Fruit fly (Drosophila melanogaster) whole organism, embryonic: ENCODE measurements around the gene Drice.

Experiments
- Atf-2 ChIP-seq: fragments of 200-800 bp; sonication (Bioruptor generic); optimal IDR thresholded peaks from 2 replicates; lab custom pipeline; 2016; ENCODE audit warnings: missing biosample characterization, missing genetic modification characterization
- BEAF-32 ChIP-seq: fragments of 200-800 bp; sonication (Bioruptor generic); optimal IDR thresholded peaks from 3 replicates; lab custom pipeline; 2017; ENCODE audit warnings: missing biosample characterization, missing genetic modification characterization, mild to moderate bottlenecking, moderate library complexity, missing genetic modification reagents
- CG10462 ChIP-seq: fragments of 200-800 bp; sonication (Bioruptor generic); optimal IDR thresholded peaks from 2 replicates; lab custom pipeline; 2016; ENCODE audit warnings: missing biosample characterization, missing genetic modification characterization
- CG11085 ChIP-seq: fragments of 200-800 bp; sonication (Bioruptor generic); IDR thresholded peaks from 2 replicates; pipeline ENCODE4 v1.3.6; 2022; ENCODE audit warnings: missing biosample characterization, missing genetic modification characterization
- CG13424 ChIP-seq: fragments of 200-800 bp; sonication (Bioruptor generic); optimal IDR thresholded peaks from 2 replicates; lab custom pipeline; 2019; ENCODE audit warnings: missing biosample characterization, mild to moderate bottlenecking, missing genetic modification characterization, moderate library complexity
- CG1529 ChIP-seq: fragments of 200-800 bp; sonication (Bioruptor generic); optimal IDR thresholded peaks from 3 replicates; lab custom pipeline; 2018; ENCODE audit warnings: missing biosample characterization, missing genetic modification characterization
- CG17328 ChIP-seq: fragments of 200-800 bp; sonication (Bioruptor generic); IDR thresholded peaks from 2 replicates; pipeline ENCODE4 v1.3.6; 2022; ENCODE audit warnings: missing biosample characterization, missing genetic modification characterization
- CG17829 ChIP-seq: fragments of 200-800 bp; optimal IDR thresholded peaks from 2 replicates; lab custom pipeline; 2019; ENCODE audit warnings: missing biosample characterization, mild to moderate bottlenecking, missing genetic modification characterization, moderate library complexity
- CG18476 ChIP-seq: fragments of 200-800 bp; sonication (Bioruptor generic); optimal IDR thresholded peaks from 2 replicates; lab custom pipeline; 2016; ENCODE audit warnings: missing biosample characterization, mild to moderate bottlenecking, missing genetic modification characterization
- CG2875 ChIP-seq: fragments of 200-800 bp; sonication (Bioruptor generic); optimal IDR thresholded peaks from 2 replicates; lab custom pipeline; 2017; ENCODE audit warnings: missing biosample characterization, mild to moderate bottlenecking, missing genetic modification characterization, missing genetic modification reagents
- CG3163 ChIP-seq: fragments of 200-800 bp; sonication (Bioruptor generic); optimal IDR thresholded peaks from 3 replicates; lab custom pipeline; 2016; ENCODE audit warnings: missing biosample characterization, missing genetic modification characterization
- CG33213 ChIP-seq: fragments of 200-800 bp; sonication (Bioruptor generic); optimal IDR thresholded peaks from 3 replicates; lab custom pipeline; 2016; ENCODE audit warnings: missing biosample characterization, missing genetic modification characterization
- CG34376 ChIP-seq: fragments of 200-800 bp; sonication (Bioruptor generic); optimal IDR thresholded peaks from 2 replicates; lab custom pipeline; 2018; ENCODE audit warnings: missing biosample characterization, mild to moderate bottlenecking, missing genetic modification characterization
- CG4282 ChIP-seq: fragments of 200-800 bp; sonication (Bioruptor generic); optimal IDR thresholded peaks from 2 replicates; lab custom pipeline; 2016; ENCODE audit warnings: missing biosample characterization, missing genetic modification characterization
- CG4617 ChIP-seq: fragments of 200-800 bp; sonication (Bioruptor generic); optimal IDR thresholded peaks from 3 replicates; lab custom pipeline; 2016; ENCODE audit warnings: missing biosample characterization, missing genetic modification characterization, borderline replicate concordance
- CG4854 ChIP-seq: fragments of 200-800 bp; sonication (Bioruptor generic); optimal IDR thresholded peaks from 2 replicates; lab custom pipeline; 2016; ENCODE audit warnings: missing biosample characterization, missing genetic modification characterization, inconsistent platforms
- CG7928 ChIP-seq: fragments of 200-800 bp; sonication (Bioruptor generic); optimal IDR thresholded peaks from 2 replicates; lab custom pipeline; 2017; ENCODE audit warnings: missing biosample characterization, mild to moderate bottlenecking, missing genetic modification characterization
- CG7987 ChIP-seq: fragments of 200-800 bp; sonication (Bioruptor generic); optimal IDR thresholded peaks from 2 replicates; lab custom pipeline; 2018; ENCODE audit warnings: missing biosample characterization, mild to moderate bottlenecking, missing genetic modification characterization, moderate library complexity
- CG8089 ChIP-seq: fragments of 200-800 bp; sonication (Bioruptor generic); optimal IDR thresholded peaks from 3 replicates; lab custom pipeline; 2016; ENCODE audit warnings: missing biosample characterization, missing genetic modification characterization
- CG8388 ChIP-seq: fragments of 200-800 bp; sonication (Bioruptor generic); optimal IDR thresholded peaks from 2 replicates; lab custom pipeline; 2019; ENCODE audit warnings: missing biosample characterization, mild to moderate bottlenecking, missing genetic modification characterization, moderate library complexity
- HLH4C ChIP-seq: fragments of 200-800 bp; sonication (Bioruptor generic); IDR thresholded peaks from 3 replicates; pipeline ENCODE4 v1.3.6; 2022; ENCODE audit warnings: missing biosample characterization, missing genetic modification characterization; ENCODE audit not compliant: partially characterized antibody
- NC2α ChIP-seq: fragments of 200-800 bp; sonication (Bioruptor generic); optimal IDR thresholded peaks from 2 replicates; lab custom pipeline; 2016; ENCODE audit warnings: missing biosample characterization, missing genetic modification characterization
- Nf-YA ChIP-seq: fragments of 200-800 bp; sonication (Bioruptor generic); IDR thresholded peaks from 2 replicates; pipeline ENCODE4 v1.3.6; 2022; ENCODE audit warnings: missing biosample characterization, missing genetic modification characterization
- Side ChIP-seq: fragments of 200-800 bp; sonication (Bioruptor generic); optimal IDR thresholded peaks from 2 replicates; lab custom pipeline; 2016; ENCODE audit warnings: missing biosample characterization, missing genetic modification characterization
- TFAM ChIP-seq: fragments of 200-800 bp; sonication (Bioruptor generic); optimal IDR thresholded peaks from 2 replicates; lab custom pipeline; 2017; ENCODE audit warnings: missing biosample characterization, missing genetic modification characterization, inconsistent platforms
- Xrp1 ChIP-seq: fragments of 200-800 bp; sonication (Bioruptor generic); IDR thresholded peaks from 2 replicates; pipeline ENCODE4 v1.3.6; 2022; ENCODE audit warnings: missing biosample characterization, missing genetic modification characterization
- YL-1 ChIP-seq: fragments of 200-800 bp; sonication (Bioruptor generic); optimal IDR thresholded peaks from 3 replicates; lab custom pipeline; 2017; ENCODE audit warnings: missing biosample characterization, mild to moderate bottlenecking, missing genetic modification characterization
- az2 ChIP-seq: fragments of 200-800 bp; sonication (Bioruptor generic); optimal IDR thresholded peaks from 3 replicates; lab custom pipeline; 2016; ENCODE audit warnings: missing biosample characterization, missing genetic modification characterization
- cad ChIP-seq: fragments of >200 bp; optimal IDR thresholded peaks from 2 replicates; lab custom pipeline; 2017; ENCODE audit warnings: missing biosample characterization, missing genetic modification characterization
- chif ChIP-seq, 2 experiments: fragments of 200-800 bp; sonication (Bioruptor generic); optimal IDR thresholded peaks; 3 replicates each; lab custom pipeline; 2016; ENCODE audit warnings: missing biosample characterization in 2 of 2, missing genetic modification characterization in 2 of 2
- emc ChIP-seq: fragments of 200-800 bp; sonication (Bioruptor generic); optimal IDR thresholded peaks from 2 replicates; lab custom pipeline; 2016; ENCODE audit warnings: missing biosample characterization, missing genetic modification characterization
- ems ChIP-seq: fragments of 200-800 bp; sonication (Bioruptor generic); optimal IDR thresholded peaks from 3 replicates; lab custom pipeline; 2016; ENCODE audit warnings: missing biosample characterization, missing genetic modification characterization
- esg ChIP-seq: fragments of 200-800 bp; sonication (Bioruptor generic); conservative IDR thresholded peaks from 2 replicates; pipeline ENCODE4 v1.3.6; 2022; ENCODE audit warnings: missing biosample characterization, missing genetic modification characterization
- fd3F ChIP-seq: fragments of 200-800 bp; sonication (Bioruptor generic); optimal IDR thresholded peaks from 2 replicates; lab custom pipeline; 2018; ENCODE audit warnings: missing biosample characterization, mild to moderate bottlenecking, missing genetic modification characterization, moderate library complexity
- insv ChIP-seq, 2 experiments: fragments of 200-800 bp; sonication (Bioruptor generic); optimal IDR thresholded peaks; 3 replicates each; lab custom pipeline; 2016 to 2018; ENCODE audit warnings: missing biosample characterization in 2 of 2, missing genetic modification characterization in 2 of 2
- jumu ChIP-seq: fragments of 200-800 bp; sonication (Bioruptor generic); optimal IDR thresholded peaks from 3 replicates; lab custom pipeline; 2016; ENCODE audit warnings: missing biosample characterization, missing genetic modification characterization
- kni ChIP-seq: fragments of 200-800 bp; sonication (Bioruptor generic); optimal IDR thresholded peaks from 3 replicates; lab custom pipeline; 2017; ENCODE audit warnings: mild to moderate bottlenecking, missing biosample characterization, missing genetic modification reagents, missing genetic modification characterization
- knrl ChIP-seq: fragments of 200-800 bp; sonication (Bioruptor generic); IDR thresholded peaks from 3 replicates; pipeline ENCODE4 v1.3.6; 2022; ENCODE audit warnings: missing biosample characterization, missing genetic modification characterization; ENCODE audit not compliant: partially characterized antibody
- nau ChIP-seq: fragments of 200-800 bp; sonication (Bioruptor generic); optimal IDR thresholded peaks from 3 replicates; lab custom pipeline; 2017; ENCODE audit warnings: missing biosample characterization, mild to moderate bottlenecking, missing genetic modification characterization, missing genetic modification reagents
- pan ChIP-seq, 4 experiments: fragments of >200 bp in 3 of 4; fragments of 200-800 bp in 1 of 4; sonication (Bioruptor generic) in 1 of 4; optimal IDR thresholded peaks in 3 of 4; IDR thresholded peaks in 1 of 4; 2 replicates each; pipeline versions ENCODE4 v1.3.6 to Lab custom; 2017 to 2022; ENCODE audit warnings: missing biosample characterization in 2 of 4, missing genetic modification characterization in 2 of 4, mixed read lengths in 1 of 4
- pzg ChIP-seq: fragments of 200-800 bp; sonication (Bioruptor generic); optimal IDR thresholded peaks from 3 replicates; lab custom pipeline; 2018; ENCODE audit warnings: missing biosample characterization, mild to moderate bottlenecking, missing genetic modification characterization, moderate library complexity
- ranshi ChIP-seq: fragments of 200-800 bp; sonication (Bioruptor generic); IDR thresholded peaks from 2 replicates; pipeline ENCODE4 v1.3.6; 2022; ENCODE audit warnings: missing biosample characterization, missing genetic modification characterization
- rib ChIP-seq: fragments of 200-800 bp; sonication (Bioruptor generic); IDR thresholded peaks from 2 replicates; pipeline ENCODE4 v1.3.6; 2022; ENCODE audit warnings: missing biosample characterization, missing genetic modification characterization
- slbo ChIP-seq: fragments of 200-800 bp; sonication (Bioruptor generic); IDR thresholded peaks from 2 replicates; pipeline ENCODE4 v1.3.6; 2022; ENCODE audit warnings: missing biosample characterization, missing genetic modification characterization
- stc ChIP-seq: fragments of 200-800 bp; sonication (Bioruptor generic); IDR thresholded peaks from 2 replicates; pipeline ENCODE4 v1.3.6; 2022; ENCODE audit warnings: missing biosample characterization, missing genetic modification characterization
- toy ChIP-seq: fragments of 200-800 bp; sonication (Bioruptor generic); IDR thresholded peaks from 2 replicates; pipeline ENCODE4 v1.3.6; 2022; ENCODE audit warnings: missing biosample characterization, missing genetic modification characterization
- unpg ChIP-seq: fragments of 200-800 bp; sonication (Bioruptor generic); optimal IDR thresholded peaks from 3 replicates; lab custom pipeline; 2018; ENCODE audit warnings: missing biosample characterization, mild to moderate bottlenecking, missing genetic modification characterization, moderate library complexity
- zen ChIP-seq: fragments of 200-800 bp; sonication (Bioruptor generic); optimal IDR thresholded peaks from 3 replicates; lab custom pipeline; 2018; ENCODE audit warnings: missing biosample characterization, mild to moderate bottlenecking, missing genetic modification characterization, moderate library complexity
- zfh1 ChIP-seq: fragments of 200-800 bp; sonication (Bioruptor generic); IDR thresholded peaks from 3 replicates; pipeline ENCODE4 v1.3.6; 2022; ENCODE audit warnings: missing biosample characterization, missing genetic modification characterization
- zfh2 ChIP-seq: fragments of 200-800 bp; sonication (Bioruptor generic); optimal IDR thresholded peaks from 2 replicates; lab custom pipeline; 2016; ENCODE audit warnings: missing biosample characterization, missing genetic modification characterization

The Drice gene

DNA sequence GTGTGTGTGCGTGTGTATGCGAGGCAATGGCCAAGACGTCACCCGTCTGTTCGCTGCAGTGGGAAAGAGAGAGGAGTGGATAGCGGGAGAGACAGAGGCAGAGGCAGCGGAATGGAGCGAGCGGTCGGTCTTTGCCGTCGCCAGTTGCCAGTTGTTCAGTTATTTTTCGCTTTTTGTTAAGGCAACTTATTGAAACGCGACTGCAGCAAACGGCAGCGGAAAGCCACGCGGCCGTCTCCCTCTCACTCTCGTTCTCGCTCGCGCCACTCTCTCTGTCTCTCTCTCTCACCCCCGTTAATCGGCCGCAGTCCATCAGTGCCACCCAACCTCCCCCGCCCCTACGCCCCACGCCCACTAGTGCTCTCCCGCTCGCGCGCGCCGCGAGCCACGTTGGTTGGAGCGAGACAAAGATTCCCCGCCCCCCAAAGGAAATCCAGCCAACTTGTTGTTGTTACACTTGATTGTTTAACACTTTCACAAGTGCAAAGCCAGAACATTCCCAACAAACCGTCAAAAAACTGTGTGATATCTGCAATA is 26.6 kb upstream of the Drice start (continued):
- TF ChIP-seq Atf-2 (GFP tag; lab: Kevin White, UChicago) = no peak
- no peak for TF ChIP-seq esg (GFP tag; lab: Robert Waterston, UW)
- TF ChIP-seq Xrp1 (GFP tag; lab: Robert Waterston, UW) = no peak; the same call in none of the 2 replicates
- TF ChIP-seq pzg (GFP tag; lab: Kevin White, UChicago) = peak; percentile 11
- no peak for TF ChIP-seq cad (GFP tag; lab: Kevin White, UChicago)
- no peak for TF ChIP-seq CG11085 (GFP tag; lab: Robert Waterston, UW)
- TF ChIP-seq emc (GFP tag; lab: Kevin White, UChicago) = no peak
- TF ChIP-seq CG8388 (GFP tag; lab: Kevin White, UChicago) = no peak
- TF ChIP-seq CG13424 (tag; lab: Kevin White, UChicago) = no peak
- TF ChIP-seq ranshi = no peak
- TF ChIP-seq CG8089 (GFP tag; lab: Kevin White, UChicago) = no peak
- no peak for TF ChIP-seq jumu (GFP tag; lab: Kevin White, UChicago)
- TF ChIP-seq CG4282 (GFP tag; lab: Kevin White, UChicago) = no peak
- TF ChIP-seq CG4617 (GFP tag; lab: Kevin White, UChicago) = no peak
- TF ChIP-seq Side (GFP tag; lab: Kevin White, UChicago) = peak; percentile 5
- no peak for TF ChIP-seq chif (GFP tag; optimal IDR thresholded peaks at IDR 0.05; lab: Kevin White, UChicago)
- no peak for TF ChIP-seq CG7928
- no peak for TF ChIP-seq insv (GFP tag; optimal IDR thresholded peaks at IDR 0.05; lab: Kevin White, UChicago)
- no peak for TF ChIP-seq NC2α (GFP tag; lab: Kevin White, UChicago)
- no peak for TF ChIP-seq CG17829 (tag; lab: Kevin White, UChicago)
- no peak for TF ChIP-seq zfh2 (GFP tag; lab: Kevin White, UChicago)
- TF ChIP-seq slbo (GFP tag; lab: Robert Waterston, UW) = no peak; the same call in 1 of the 2 replicates
- TF ChIP-seq pan (optimal IDR thresholded peaks at IDR 0.05; lab: Kevin White, UChicago) = no peak
- TF ChIP-seq pan (GFP tag; optimal IDR thresholded peaks at IDR 0.05 in 1 of 2, IDR thresholded peaks at IDR 0.05 in 1 of 2) = peak in 1 of 2 experiments; percentile 45
- TF ChIP-seq nau (GFP tag; lab: Kevin White, UChicago) = peak; percentile 35
- TF ChIP-seq CG34376 (GFP tag; lab: Kevin White, UChicago) = peak; percentile 66
- TF ChIP-seq CG4854 (GFP tag; lab: Kevin White, UChicago) = no peak
- TF ChIP-seq TFAM (GFP tag; lab: Kevin White, UChicago) = no peak
- TF ChIP-seq fd3F (GFP tag; lab: Kevin White, UChicago) = no peak
- TF ChIP-seq toy = no peak
- TF ChIP-seq CG2875 (GFP tag; lab: Kevin White, UChicago) = no peak
- no peak for TF ChIP-seq CG10462 (GFP tag; lab: Kevin White, UChicago)
- peak; percentile 68 for TF ChIP-seq rib
- no peak for TF ChIP-seq zfh1
- TF ChIP-seq kni (GFP tag; lab: Kevin White, UChicago) = peak; percentile 82
- TF ChIP-seq CG17328 (GFP tag; lab: Robert Waterston, UW) = peak; percentile 41; the same call in 1 of the 2 replicates
- no peak for TF ChIP-seq unpg
- no peak for TF ChIP-seq zen (tag; lab: Kevin White, UChicago)
- no peak for TF ChIP-seq HLH4C (GFP tag; lab: Robert Waterston, UW)
- TF ChIP-seq knrl = peak; percentile 35; the same call in 1 of the 3 replicates
- no peak for TF ChIP-seq ems (GFP tag; lab: Kevin White, UChicago)
- no peak for TF ChIP-seq CG18476 (GFP tag; lab: Kevin White, UChicago)
- TF ChIP-seq CG7987 = no peak
- TF ChIP-seq az2 (GFP tag; lab: Kevin White, UChicago) = no peak
- TF ChIP-seq YL-1 (GFP tag; lab: Kevin White, UChicago) = peak; percentile 71
- no peak for TF ChIP-seq BEAF-32
- TF ChIP-seq CG33213 (GFP tag; lab: Kevin White, UChicago) = no peak
- no peak for TF ChIP-seq CG3163 (GFP tag; lab: Kevin White, UChicago)
- peak; percentile 31; the same call in 1 of the 2 replicates for TF ChIP-seq stc
- TF ChIP-seq Nf-YA = no peak
- no peak for TF ChIP-seq CG1529 (GFP tag; lab: Kevin White, UChicago)
